Worm (Caenorhabditis elegans): ENCODE data around the gene C35B8.3.

Gene C35B8.3

DNA sequence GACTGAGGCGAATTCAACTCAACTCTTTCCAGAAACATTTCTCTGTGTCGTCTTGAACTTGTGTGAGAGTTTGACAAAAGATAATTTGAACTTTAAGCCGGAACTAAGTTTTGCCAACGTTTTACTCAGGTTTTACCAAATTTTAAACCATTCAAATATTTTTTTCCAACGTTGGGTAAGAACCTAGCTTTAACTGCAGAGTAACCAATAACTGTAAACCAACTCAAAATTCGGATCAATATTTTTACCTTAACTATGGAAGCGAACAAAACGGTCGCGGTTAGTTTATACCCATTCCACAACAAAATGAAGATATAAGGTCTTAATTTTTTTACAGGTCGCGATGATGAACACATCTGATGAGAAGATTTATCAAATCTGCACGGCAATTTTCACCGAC, 41.0 kb upstream of the C35B8.3 start:
- TF ChIP-seq C08G9.2 (tag; optimal IDR thresholded peaks at IDR 0.05) (no peak), odd-2 (tag; optimal IDR thresholded peaks at IDR 0.05) (no peak), ceh-30 (tag; optimal IDR thresholded peaks at IDR 0.05) (no peak), ceh-48 (tag; optimal IDR thresholded peaks at IDR 0.05) (no peak), rnt-1 (tag; optimal IDR thresholded peaks at IDR 0.05) (no peak), zip-5 (tag; optimal IDR thresholded peaks at IDR 0.05) (no peak), ceh-2 (tag; optimal IDR thresholded peaks at IDR 0.05) (no peak), pros-1 (tag; optimal IDR thresholded peaks at IDR 0.05) (no peak), ceh-19 (GFP tag; optimal IDR thresholded peaks at IDR 0.05) (no peak), elt-4 (tag; optimal IDR thresholded peaks at IDR 0.05) (no peak), eyg-1 (tag; optimal IDR thresholded peaks at IDR 0.05) (no peak), dve-1 (tag; optimal IDR thresholded peaks at IDR 0.05) (no peak), che-1 (tag; optimal IDR thresholded peaks at IDR 0.05) (no peak), ztf-16 (tag; optimal IDR thresholded peaks at IDR 0.05) (no peak), hlh-6 (tag; optimal IDR thresholded peaks at IDR 0.05) (no peak), pha-2 (tag; optimal IDR thresholded peaks at IDR 0.05) (no peak), ceh-45 (GFP tag; IDR thresholded peaks at IDR 0.05) (no peak), ceh-9 (tag; optimal IDR thresholded peaks at IDR 0.05) (no peak), K02D7.2 (tag; optimal IDR thresholded peaks at IDR 0.05) (no peak), npax-4 (tag; optimal IDR thresholded peaks at IDR 0.05) (no peak)

DNA sequence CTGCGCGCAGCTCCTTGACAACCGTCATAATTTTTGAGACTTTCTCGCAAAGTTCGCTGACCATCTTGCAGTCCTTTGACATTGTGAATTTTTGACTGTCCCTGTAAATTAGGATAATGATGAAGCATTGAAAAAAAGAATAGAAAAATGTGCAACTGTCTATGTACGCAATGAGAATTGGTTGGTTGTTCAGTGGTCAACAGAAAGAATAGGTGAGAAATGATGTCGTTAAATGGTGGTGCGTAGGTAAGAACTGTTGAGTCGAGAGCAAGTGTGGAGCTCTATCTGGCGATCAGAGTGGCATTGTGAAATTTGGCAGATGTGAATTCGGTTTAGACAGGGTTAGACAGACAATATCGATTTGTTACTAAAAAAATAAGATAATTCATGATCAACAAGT, 39.3 kb upstream of the C35B8.3 start, which contains the start of gene B0563.8:
TSS of gene B0563.8 (minus strand) at position 101 of the 400 bp plus-strand sequence.
- TF ChIP-seq eyg-1 (tag; optimal IDR thresholded peaks at IDR 0.05) (no peak), sdc-2 (tag; optimal IDR thresholded peaks at IDR 0.05) (no peak), ceh-48 (tag; optimal IDR thresholded peaks at IDR 0.05) (no peak), ceh-2 (tag; optimal IDR thresholded peaks at IDR 0.05) (no peak)

DNA sequence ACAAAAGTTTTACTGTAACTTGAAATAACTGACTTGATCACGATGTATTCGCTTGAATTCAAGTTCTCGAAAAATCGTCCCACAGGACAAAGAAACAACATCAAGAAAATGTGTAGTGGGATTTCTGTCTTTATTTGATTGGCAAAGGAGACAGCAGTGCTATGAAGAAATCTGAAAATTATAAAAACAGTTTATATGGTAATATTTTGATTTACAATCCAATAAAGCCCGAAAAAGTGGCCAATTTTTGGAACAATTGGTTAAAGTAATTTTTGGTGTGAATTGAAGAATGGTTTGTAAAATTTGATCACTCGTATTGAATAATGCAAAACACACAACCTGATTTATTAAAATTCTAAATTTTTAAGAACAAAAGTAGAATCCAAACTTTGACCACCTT, 32.9 kb upstream of the C35B8.3 start, which contains the start of gene Y81B9A.4:
TSS of gene Y81B9A.4 (minus strand) at position 101 of the 400 bp plus-strand sequence.
- no peak for TF ChIP-seq K09A11.1 (tag; optimal IDR thresholded peaks at IDR 0.05; ENCODE audit: insufficient read depth)
- TF ChIP-seq T23F11.4 (GFP tag; optimal IDR thresholded peaks at IDR 0.05): no peak
- no peak for TF ChIP-seq mec-3 (tag; optimal IDR thresholded peaks at IDR 0.05; ENCODE audit: borderline replicate concordance)
- no peak for TF ChIP-seq Y22D7AL.16 (tag; optimal IDR thresholded peaks at IDR 0.05)
- no peak for TF ChIP-seq ceh-9 (tag; optimal IDR thresholded peaks at IDR 0.05)
- no peak for TF ChIP-seq ceh-31 (tag; optimal IDR thresholded peaks at IDR 0.05)
- TF ChIP-seq odd-2 (tag; optimal IDR thresholded peaks at IDR 0.05): no peak
- TF ChIP-seq pha-4 (tag; optimal IDR thresholded peaks at IDR 0.05): no peak

DNA sequence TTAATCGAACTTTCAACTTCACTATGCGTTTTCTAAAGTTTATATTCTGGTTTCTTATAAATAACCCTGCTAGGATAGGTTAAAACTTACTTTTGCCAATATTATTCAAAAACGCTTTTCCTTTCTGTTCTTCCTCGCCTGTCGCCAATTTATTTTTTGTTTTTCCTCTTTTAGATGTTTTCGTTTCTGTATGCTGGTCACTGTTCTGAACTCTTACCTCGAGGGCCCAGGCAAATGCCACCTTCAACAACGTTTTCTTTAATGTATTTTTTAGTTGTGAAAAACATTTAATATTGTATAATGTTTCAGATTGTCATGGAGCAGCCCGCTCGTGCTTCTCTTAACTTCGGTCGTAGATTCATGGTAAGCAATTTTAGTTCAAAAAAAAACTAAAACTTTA, 31.6 kb upstream of the C35B8.3 start, which contains the start of gene Y81B9A.3:
TSS of gene Y81B9A.3 (plus strand) at position 301 of the 400 bp plus-strand sequence.
- TF ChIP-seq fkh-10 (GFP tag; optimal IDR thresholded peaks at IDR 0.05): no peak
- TF ChIP-seq K02D7.2 (tag; optimal IDR thresholded peaks at IDR 0.05): no peak
- no peak for TF ChIP-seq hlh-6 (tag; optimal IDR thresholded peaks at IDR 0.05)
- no peak for TF ChIP-seq ceh-24 (tag; optimal IDR thresholded peaks at IDR 0.05)
- TF ChIP-seq eyg-1 (tag; optimal IDR thresholded peaks at IDR 0.05): no peak
- no peak for TF ChIP-seq ceh-45 (GFP tag; IDR thresholded peaks at IDR 0.05)
- no peak for TF ChIP-seq ceh-30 (tag; optimal IDR thresholded peaks at IDR 0.05)
- TF ChIP-seq elt-2 (tag; optimal IDR thresholded peaks at IDR 0.05): no peak
- TF ChIP-seq mec-3 (tag; optimal IDR thresholded peaks at IDR 0.05; ENCODE audit: borderline replicate concordance): no peak
- no peak for TF ChIP-seq tbx-2 (tag; optimal IDR thresholded peaks at IDR 0.05)

DNA sequence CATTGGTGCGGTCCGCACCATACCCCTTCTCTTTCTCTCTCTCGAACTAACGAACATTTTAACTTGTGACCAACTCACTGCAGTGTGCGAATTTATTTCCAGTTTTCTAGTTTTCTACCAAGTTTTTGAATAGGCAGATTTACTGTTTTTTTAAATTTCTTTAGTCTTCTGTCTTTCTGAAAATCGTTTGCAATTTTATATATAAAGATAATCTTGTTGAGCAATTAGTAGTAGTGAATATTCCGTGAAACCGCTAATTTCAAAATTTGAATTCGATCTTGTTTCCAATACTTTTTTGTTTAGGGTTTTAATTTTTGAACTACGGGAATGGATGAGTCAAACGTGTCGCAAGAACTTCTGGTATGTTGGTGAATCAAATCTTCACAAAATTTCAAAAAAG, 29.9 kb upstream of the C35B8.3 start, which contains the start of gene Y81B9A.2:
TSS of gene Y81B9A.2 (plus strand) at position 301 of the 400 bp plus-strand sequence.
- no peak for TF ChIP-seq nhr-232 (tag; optimal IDR thresholded peaks at IDR 0.05)
- no peak for TF ChIP-seq hlh-8 (tag; optimal IDR thresholded peaks at IDR 0.05)
- no peak for TF ChIP-seq ets-4 (tag; optimal IDR thresholded peaks at IDR 0.05)
- no peak for TF ChIP-seq fax-1 (tag; optimal IDR thresholded peaks at IDR 0.05)
- no peak for TF ChIP-seq pha-2 (tag; optimal IDR thresholded peaks at IDR 0.05)
- no peak for TF ChIP-seq nfya-1 (tag; optimal IDR thresholded peaks at IDR 0.05)
- no peak for TF ChIP-seq syd-9 (tag; optimal IDR thresholded peaks at IDR 0.05)
- TF ChIP-seq K02D7.2 (tag; optimal IDR thresholded peaks at IDR 0.05): no peak
- TF ChIP-seq zip-5 (tag; optimal IDR thresholded peaks at IDR 0.05): no peak
- TF ChIP-seq sox-2 (GFP tag; IDR thresholded peaks at IDR 0.05): no peak
- TF ChIP-seq pag-3 (tag; optimal IDR thresholded peaks at IDR 0.05; ENCODE audit: borderline replicate concordance): no peak
